Worm (Caenorhabditis elegans) whole organism, mixed stage, embryonic: ENCODE measurements around the gene F42A10.9.
A peak's percentile ranks its signal among the peaks of the same experiment; 100 is the strongest.

Source experiments
- ces-1 ChIP-seq: fragments of 150-350 bp; optimal IDR thresholded peaks from 2 replicates; lab custom pipeline; 2014; ENCODE audit warnings: missing biosample characterization, missing genetic modification reagents, missing genetic modification characterization
- elt-1 ChIP-seq: sonication (generic microtip); optimal IDR thresholded peaks from 2 replicates; lab custom pipeline; 2017; ENCODE audit warnings: missing genetic modification characterization, mild to moderate bottlenecking, missing compliant biosample characterization, antibody characterized with exemption, moderate library complexity, borderline replicate concordance; ENCODE audit not compliant: insufficient read depth
- lsy-2 ChIP-seq: fragments of 150-350 bp; optimal IDR thresholded peaks from 2 replicates; lab custom pipeline; 2014; ENCODE audit warnings: missing biosample characterization, missing genetic modification characterization
- mep-1 ChIP-seq: fragments of 150-350 bp; optimal IDR thresholded peaks from 2 replicates; lab custom pipeline; 2017; ENCODE audit warnings: missing biosample characterization, missing genetic modification reagents, missing genetic modification characterization, inconsistent platforms
- nhr-237 ChIP-seq: fragments of 150-350 bp; optimal IDR thresholded peaks from 2 replicates; lab custom pipeline; 2014; ENCODE audit warnings: missing biosample characterization, missing genetic modification characterization
- nhr-76 ChIP-seq: sonication (generic microtip); optimal IDR thresholded peaks from 2 replicates; lab custom pipeline; 2017; ENCODE audit warnings: missing biosample characterization, missing genetic modification characterization
- pha-4 ChIP-seq: fragments of 150-350 bp; optimal IDR thresholded peaks from 2 replicates; lab custom pipeline; 2018; ENCODE audit warnings: missing biosample characterization, missing genetic modification reagents, missing genetic modification characterization
- unc-39 ChIP-seq: fragments of 150-350 bp; optimal IDR thresholded peaks from 2 replicates; lab custom pipeline; 2014; ENCODE audit warnings: missing biosample characterization, missing genetic modification characterization
- unc-62 ChIP-seq: fragments of 150-350 bp; optimal IDR thresholded peaks from 2 replicates; lab custom pipeline; 2014; ENCODE audit warnings: missing biosample characterization, missing genetic modification reagents, missing genetic modification characterization
- ztf-11 ChIP-seq: fragments of 150-350 bp; optimal IDR thresholded peaks from 2 replicates; lab custom pipeline; 2014; ENCODE audit warnings: missing biosample characterization, missing genetic modification characterization

DNA sequence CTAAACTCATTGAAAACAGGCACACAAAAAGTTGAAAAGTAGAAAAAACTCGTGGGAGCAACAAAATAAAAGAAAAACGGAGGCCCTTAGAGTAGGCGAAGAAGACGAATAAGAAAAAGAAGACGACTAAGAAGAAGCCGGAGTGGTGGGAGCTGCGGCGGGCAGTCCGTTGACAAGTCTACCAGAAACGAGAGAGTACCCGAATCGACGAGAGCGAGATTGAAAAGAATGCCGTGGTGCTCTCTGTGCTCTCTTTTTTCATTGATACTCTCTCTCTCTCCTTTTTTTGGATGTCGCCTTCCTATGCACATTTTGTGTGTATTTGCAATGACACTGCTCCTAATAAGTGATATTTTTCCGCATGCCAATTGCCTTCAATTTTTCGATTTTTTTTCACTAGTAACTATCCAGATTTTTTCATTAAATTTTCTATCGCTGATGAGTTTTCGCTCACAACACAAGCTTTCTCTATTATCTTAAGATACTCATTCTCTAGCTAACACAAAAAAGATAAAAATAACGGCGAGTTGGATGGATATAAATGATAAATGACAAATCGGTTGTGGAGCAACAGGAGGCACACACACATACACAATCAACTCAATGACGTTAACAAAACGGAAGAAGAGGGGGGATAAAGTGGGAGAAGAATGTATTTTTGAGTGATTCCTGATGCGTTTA, 24.3 kb upstream of the F42A10.9 start:
- TF ChIP-seq mep-1 (tag; lab: Kevin White, UChicago) (no peak), pha-4 (no peak), unc-62 (GFP tag; lab: Kevin White, UChicago) (no peak), ztf-11 (tag; lab: Kevin White, UChicago) (no peak), ces-1 (GFP tag; lab: Kevin White, UChicago) (peak; percentile 30), unc-39 (tag; lab: Kevin White, UChicago) (no peak), nhr-76 (tag; lab: Kevin White, UChicago) (no peak), lsy-2 (tag; lab: Kevin White, UChicago) (no peak), elt-1 (tag; lab: Kevin White, UChicago) (no peak), nhr-237 (tag; lab: Kevin White, UChicago) (no peak)
